Fruit fly (Drosophila melanogaster): ENCODE data around the gene Hers.
A peak's percentile ranks its signal among the peaks of the same experiment; 100 is the strongest.

The Hers gene

dm6 chrX:19886936-19887934 is 21.3 kb downstream of the Hers start (continued):
- TF ChIP-seq CG8281 (tag; optimal IDR thresholded peaks at IDR 0.05) (no peak), vfl (GFP tag; optimal IDR thresholded peaks at IDR 0.05) (no peak), Fer2 (tag; optimal IDR thresholded peaks at IDR 0.05) (no peak), pros (GFP tag; optimal IDR thresholded peaks at IDR 0.05) (peak; percentile 79), aop (GFP tag; IDR thresholded peaks at IDR 0.05) (no peak), CG12391 (tag; optimal IDR thresholded peaks at IDR 0.05) (no peak), CG10959 (GFP tag; IDR thresholded peaks at IDR 0.05) (no peak), Lpt (GFP tag; optimal IDR thresholded peaks at IDR 0.05) (no peak), CG12299 (tag; optimal IDR thresholded peaks at IDR 0.05) (no peak), jumu (GFP tag; optimal IDR thresholded peaks at IDR 0.05) (no peak), CG4617 (GFP tag; optimal IDR thresholded peaks at IDR 0.05; ENCODE audit: borderline replicate concordance) (no peak), CG7556 (GFP tag; optimal IDR thresholded peaks at IDR 0.05) (peak; percentile 27), HmgZ (tag; optimal IDR thresholded peaks at IDR 0.05) (no peak), gce (GFP tag; IDR thresholded peaks at IDR 0.05) (no peak), CG7928 (GFP tag; optimal IDR thresholded peaks at IDR 0.05) (no peak), CG10654 (GFP tag; optimal IDR thresholded peaks at IDR 0.05) (no peak), CG12236 (GFP tag; optimal IDR thresholded peaks at IDR 0.05) (no peak), Usf (GFP tag; optimal IDR thresholded peaks at IDR 0.05) (no peak), klu (GFP tag; IDR thresholded peaks at IDR 0.05) (no peak), CG9932 (GFP tag; IDR thresholded peaks at IDR 0.05) (no peak; the same call in 1 of the 2 replicates), pnt (GFP tag; optimal IDR thresholded peaks at IDR 0.05) (no peak), CG7963 (GFP tag; IDR thresholded peaks at IDR 0.05; ENCODE audit: partially characterized antibody) (no peak), CG10462 (GFP tag; optimal IDR thresholded peaks at IDR 0.05) (no peak), Atf3 (GFP tag; optimal IDR thresholded peaks at IDR 0.05) (no peak), gem (tag; optimal IDR thresholded peaks at IDR 0.05) (no peak), dimm (GFP tag; IDR thresholded peaks at IDR 0.05) (no peak), CG10979 (tag; optimal IDR thresholded peaks at IDR 0.05) (no peak), fd3F (GFP tag; optimal IDR thresholded peaks at IDR 0.05) (no peak)

dm6 chrX:19889128-19889756 is 23.3 kb downstream of the Hers start:
- TF ChIP-seq zen2 (GFP tag; IDR thresholded peaks at IDR 0.05; ENCODE audit: partially characterized antibody) (no peak), Max (GFP tag; optimal IDR thresholded peaks at IDR 0.05) (peak; percentile 45), kah (GFP tag; optimal IDR thresholded peaks at IDR 0.05) (peak; percentile 23), Dip2 (GFP tag; IDR thresholded peaks at IDR 0.05) (no peak), ase (GFP tag; IDR thresholded peaks at IDR 0.05) (peak; percentile 13; the same call in 1 of the 3 replicates), nau (GFP tag; optimal IDR thresholded peaks at IDR 0.05) (peak; percentile 48), sug (tag; optimal IDR thresholded peaks at IDR 0.05) (peak; percentile 66), HLH3B (GFP tag; IDR thresholded peaks at IDR 0.05) (peak; percentile 85), Dek (tag; optimal IDR thresholded peaks at IDR 0.05) (peak; percentile 86), tna (GFP tag; IDR thresholded peaks at IDR 0.05; ENCODE audit: partially characterized antibody) (no peak), Fer1 (GFP tag; optimal IDR thresholded peaks at IDR 0.05) (peak; percentile 83), CG10274 (GFP tag; optimal IDR thresholded peaks at IDR 0.05) (peak; percentile 49), CG3163 (GFP tag; optimal IDR thresholded peaks at IDR 0.05) (peak; percentile 72), otp (GFP tag; IDR thresholded peaks at IDR 0.05) (peak; percentile 82; the same call in 2 of the 3 replicates), pita (GFP tag; optimal IDR thresholded peaks at IDR 0.05) (no peak), Ssrp (tag; optimal IDR thresholded peaks at IDR 0.05) (peak; percentile 83), sim (GFP tag; IDR thresholded peaks at IDR 0.05) (0 out of 2 replicates have a peak, but pooled peaks have one; percentile 23), CG7745 (tag; optimal IDR thresholded peaks at IDR 0.05) (no peak), yki (optimal IDR thresholded peaks at IDR 0.05) (no peak), tio (GFP tag; optimal IDR thresholded peaks at IDR 0.05) (peak; percentile 77), Adf1 (GFP tag; IDR thresholded peaks at IDR 0.05) (peak; percentile 70)
